Worm (Caenorhabditis elegans): ENCODE results near the gene nmr-2.

DNA sequence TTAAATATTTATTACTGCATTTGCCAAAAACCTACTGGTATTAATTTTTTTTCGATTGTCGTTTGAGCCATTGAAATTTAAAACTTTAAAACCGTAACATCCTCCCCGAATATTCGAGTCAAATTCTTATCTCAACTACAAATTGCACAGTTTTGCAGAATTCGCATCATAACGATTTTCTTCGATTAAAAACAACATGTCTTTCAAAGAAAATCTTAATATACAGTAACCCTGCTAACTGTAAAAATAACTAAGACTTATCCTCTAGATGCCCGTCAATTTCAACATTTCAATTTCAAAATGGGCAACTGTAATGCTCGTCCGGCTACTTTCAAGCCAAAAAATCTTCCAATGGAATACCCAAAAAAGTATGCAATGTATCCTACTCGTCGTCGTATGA is 9.3 kb upstream of the nmr-2 start, which contains the start of gene F14H8.5:
- TF ChIP-seq med-1 (GFP tag; optimal IDR thresholded peaks at IDR 0.05; ENCODE audit: insufficient read depth), result no peak
- TF ChIP-seq tab-1 (GFP tag; IDR thresholded peaks at IDR 0.05), result no peak
- TF ChIP-seq ztf-23 (GFP tag; IDR thresholded peaks at IDR 0.05), result no peak
- no peak for TF ChIP-seq T22C8.4 (GFP tag; IDR thresholded peaks at IDR 0.05)
- no peak for TF ChIP-seq flt-1 (GFP tag; IDR thresholded peaks at IDR 0.05)
- TF ChIP-seq ref-1 (GFP tag; conservative IDR thresholded peaks at IDR 0.05), result no peak
- no peak for TF ChIP-seq klf-2 (GFP tag; conservative IDR thresholded peaks at IDR 0.05)

Data from whole organism, midembryonic.